Worm (Caenorhabditis elegans) whole organism, L4 larva: Measurements from ENCODE around the gene ZK1320.5.

Experiments used
- F44E2.7 ChIP-seq: fragments of 200-800 bp; sonication (Bioruptor generic); IDR thresholded peaks from 2 replicates; pipeline ENCODE4 v2.1.2; 2022; ENCODE audit warnings: missing genetic modification characterization, missing compliant biosample characterization
- F49E8.2 ChIP-seq: sonication (generic microtip); optimal IDR thresholded peaks from 2 replicates; lab custom pipeline; 2016; ENCODE audit warnings: missing compliant biosample characterization, mild to moderate bottlenecking, missing genetic modification characterization, borderline replicate concordance
- R02D3.7 ChIP-seq: fragments of 150-350 bp; sonication (generic microtip); optimal IDR thresholded peaks from 3 replicates; lab custom pipeline; 2014; ENCODE audit warnings: missing biosample characterization, missing genetic modification characterization
- Y48G9A.11 ChIP-seq: fragments of 200-800 bp; sonication (Bioruptor generic); IDR thresholded peaks from 2 replicates; pipeline ENCODE4 v1.3.6; 2022; ENCODE audit warnings: missing genetic modification reagents, missing genetic modification characterization, missing compliant biosample characterization
- ZK546.5 ChIP-seq, 2 experiments: sonication (generic microtip); optimal IDR thresholded peaks; 2 replicates each; lab custom pipeline; 2017; ENCODE audit warnings: missing biosample characterization in 2 of 2, missing genetic modification characterization in 2 of 2
- aly-2 ChIP-seq: sonication (generic microtip); optimal IDR thresholded peaks from 2 replicates; lab custom pipeline; 2018; ENCODE audit warnings: missing biosample characterization, missing genetic modification characterization
- ama-1 ChIP-seq: fragments of 150-350 bp; optimal IDR thresholded peaks from 2 replicates; lab custom pipeline; 2014; ENCODE audit warnings: inconsistent platforms, mixed read lengths
- attf-4 ChIP-seq: sonication (generic microtip); optimal IDR thresholded peaks from 3 replicates; lab custom pipeline; 2017; ENCODE audit warnings: missing biosample characterization, missing genetic modification characterization
- ceh-44 ChIP-seq: fragments of 200-800 bp; sonication (Bioruptor generic); IDR thresholded peaks from 2 replicates; pipeline ENCODE4 v1.3.6; 2022; ENCODE audit warnings: missing genetic modification reagents, missing genetic modification characterization, missing compliant biosample characterization
- ceh-62 ChIP-seq: sonication (generic microtip); optimal IDR thresholded peaks from 2 replicates; lab custom pipeline; 2017; ENCODE audit warnings: missing biosample characterization, missing genetic modification characterization
- cey-2 ChIP-seq: sonication (generic microtip); optimal IDR thresholded peaks from 3 replicates; lab custom pipeline; 2017; ENCODE audit warnings: missing genetic modification characterization, mild to moderate bottlenecking, missing compliant biosample characterization, antibody characterized with exemption, borderline replicate concordance; ENCODE audit not compliant: insufficient read depth
- ctbp-1 ChIP-seq: fragments of 200-800 bp; sonication (Bioruptor generic); IDR thresholded peaks from 2 replicates; pipeline ENCODE4 v1.3.6; 2022; ENCODE audit warnings: missing genetic modification reagents, missing genetic modification characterization, missing compliant biosample characterization
- daf-16 ChIP-seq, 3 experiments: sonication (generic microtip); optimal IDR thresholded peaks; 2 replicates each; lab custom pipeline; 2016 to 2017; ENCODE audit warnings: missing genetic modification characterization in 3 of 3, missing genetic modification reagents in 3 of 3, mild to moderate bottlenecking in 2 of 3, missing compliant biosample characterization in 2 of 3, missing biosample characterization in 1 of 3, moderate library complexity in 1 of 3
- daf-8 ChIP-seq: fragments of 200-800 bp; sonication (Bioruptor generic); IDR thresholded peaks from 2 replicates; pipeline ENCODE4 v1.3.6; 2022; ENCODE audit warnings: missing genetic modification characterization, missing compliant biosample characterization
- dmd-6 ChIP-seq: fragments of 200-800 bp; sonication (Bioruptor generic); IDR thresholded peaks from 2 replicates; pipeline ENCODE4 v1.3.6; 2022; ENCODE audit warnings: missing genetic modification reagents, missing genetic modification characterization, missing compliant biosample characterization
- dmd-8 ChIP-seq: fragments of 200-800 bp; sonication (Bioruptor generic); IDR thresholded peaks from 2 replicates; pipeline ENCODE4 v1.3.6; 2022; ENCODE audit warnings: missing genetic modification characterization, missing compliant biosample characterization
- dpl-1 ChIP-seq: fragments of 150-350 bp; optimal IDR thresholded peaks from 2 replicates; lab custom pipeline; 2014; ENCODE audit warnings: missing biosample characterization, missing genetic modification reagents, missing genetic modification characterization
- egl-27 ChIP-seq: sonication (generic microtip); optimal IDR thresholded peaks from 3 replicates; lab custom pipeline; 2017; ENCODE audit warnings: missing biosample characterization, missing genetic modification reagents, missing genetic modification characterization
- fkh-10 ChIP-seq: fragments of 150-350 bp; optimal IDR thresholded peaks from 2 replicates; lab custom pipeline; 2014; ENCODE audit warnings: missing biosample characterization, missing genetic modification reagents, missing genetic modification characterization
- fos-1 ChIP-seq: fragments of 150-350 bp; optimal IDR thresholded peaks from 2 replicates; lab custom pipeline; 2014; ENCODE audit warnings: missing biosample characterization, missing genetic modification characterization
- gei-8 ChIP-seq: fragments of 200-800 bp; sonication (Bioruptor generic); optimal IDR thresholded peaks from 2 replicates; lab custom pipeline; 2018; ENCODE audit warnings: mild to moderate bottlenecking, missing genetic modification characterization, missing compliant biosample characterization
- hif-1 ChIP-seq, 2 experiments: sonication (generic microtip); optimal IDR thresholded peaks; 2 replicates each; lab custom pipeline; 2016 to 2017; ENCODE audit warnings: missing compliant biosample characterization in 2 of 2, missing genetic modification characterization in 2 of 2, missing genetic modification reagents in 2 of 2, missing genotype in 2 of 2, mild to moderate bottlenecking in 1 of 2
- jun-1 ChIP-seq: fragments of 150-350 bp; optimal IDR thresholded peaks from 2 replicates; lab custom pipeline; 2014; ENCODE audit warnings: missing biosample characterization, missing genetic modification reagents, missing genetic modification characterization
- lin-1 ChIP-seq: fragments of 200-800 bp; sonication (Bioruptor generic); IDR thresholded peaks from 2 replicates; pipeline ENCODE4 v1.3.6; 2022; ENCODE audit warnings: missing genetic modification reagents, missing genetic modification characterization, missing compliant biosample characterization
- lin-13 ChIP-seq: fragments of 150-350 bp; optimal IDR thresholded peaks from 2 replicates; lab custom pipeline; 2014; ENCODE audit warnings: missing biosample characterization, missing genetic modification reagents, missing genetic modification characterization
- lin-15B ChIP-seq: fragments of 150-350 bp; sonication (generic microtip); optimal IDR thresholded peaks from 3 replicates; lab custom pipeline; 2014; ENCODE audit warnings: missing biosample characterization, missing genetic modification characterization
- lin-39 ChIP-seq: fragments of 150-350 bp; optimal IDR thresholded peaks from 2 replicates; lab custom pipeline; 2014; ENCODE audit warnings: missing biosample characterization, missing genetic modification reagents, missing genetic modification characterization
- lir-3 ChIP-seq: sonication (generic microtip); optimal IDR thresholded peaks from 2 replicates; lab custom pipeline; 2016; ENCODE audit warnings: mild to moderate bottlenecking, missing genetic modification characterization, missing compliant biosample characterization
- madf-9 ChIP-seq: fragments of 200-800 bp; sonication (Bioruptor generic); conservative IDR thresholded peaks from 2 replicates; pipeline ENCODE4 v1.3.6; 2022; ENCODE audit warnings: missing genetic modification reagents, missing genetic modification characterization, missing compliant biosample characterization
- nhr-10 ChIP-seq: fragments of 150-350 bp; optimal IDR thresholded peaks from 2 replicates; lab custom pipeline; 2014; ENCODE audit warnings: missing biosample characterization, missing genetic modification characterization
- nhr-41 ChIP-seq: fragments of 200-800 bp; sonication (Bioruptor generic); IDR thresholded peaks from 2 replicates; pipeline ENCODE4 v1.3.6; 2022; ENCODE audit warnings: missing genetic modification reagents, missing genetic modification characterization, missing compliant biosample characterization
- nhr-42 ChIP-seq: fragments of 200-800 bp; sonication (Bioruptor generic); IDR thresholded peaks from 2 replicates; pipeline ENCODE4 v1.3.6; 2022; ENCODE audit warnings: missing genetic modification characterization, missing compliant biosample characterization
- nhr-48 ChIP-seq: sonication (generic microtip); optimal IDR thresholded peaks from 2 replicates; lab custom pipeline; 2016; ENCODE audit warnings: mild to moderate bottlenecking, missing genetic modification characterization, missing compliant biosample characterization
- nhr-6 ChIP-seq: fragments of 150-350 bp; optimal IDR thresholded peaks from 2 replicates; lab custom pipeline; 2014; ENCODE audit warnings: missing biosample characterization, missing genetic modification characterization
- nhr-76 ChIP-seq: fragments of 150-350 bp; optimal IDR thresholded peaks from 2 replicates; lab custom pipeline; 2014; ENCODE audit warnings: missing biosample characterization, missing genetic modification characterization
- nhr-77 ChIP-seq: fragments of 150-350 bp; optimal IDR thresholded peaks from 2 replicates; lab custom pipeline; 2014; ENCODE audit warnings: missing biosample characterization, missing genetic modification characterization
- pha-4 ChIP-seq, 2 experiments: fragments of 150-350 bp in 1 of 2; fragments of 200-800 bp in 1 of 2; sonication (Bioruptor generic) in 1 of 2; IDR thresholded peaks in 1 of 2; optimal IDR thresholded peaks in 1 of 2; 2 replicates each; pipeline versions ENCODE4 v1.3.6 to Lab custom; 2014 to 2022; ENCODE audit warnings: missing genetic modification characterization in 2 of 2, missing genetic modification reagents in 2 of 2, missing biosample characterization in 1 of 2, missing compliant biosample characterization in 1 of 2
- php-3 ChIP-seq: fragments of 200-800 bp; sonication (Bioruptor generic); IDR thresholded peaks from 2 replicates; pipeline ENCODE4 v1.3.6; 2022; ENCODE audit warnings: missing genetic modification reagents, missing genetic modification characterization, missing compliant biosample characterization
- saeg-2 ChIP-seq: fragments of 200-800 bp; sonication (Bioruptor generic); IDR thresholded peaks from 2 replicates; pipeline ENCODE4 v1.3.6; 2022; ENCODE audit warnings: missing genetic modification reagents, missing genetic modification characterization, missing compliant biosample characterization
- set-16 ChIP-seq: fragments of 200-800 bp; sonication (Bioruptor generic); IDR thresholded peaks from 2 replicates; pipeline ENCODE4 v1.3.6; 2022; ENCODE audit warnings: missing genetic modification reagents, missing genetic modification characterization, missing compliant biosample characterization
- snpc-1.2 ChIP-seq: fragments of 200-800 bp; sonication (Bioruptor generic); IDR thresholded peaks from 2 replicates; pipeline ENCODE4 v1.3.6; 2022; ENCODE audit warnings: missing genetic modification reagents, missing genetic modification characterization, missing compliant biosample characterization
- snpc-4 ChIP-seq: fragments of 150-350 bp; optimal IDR thresholded peaks from 2 replicates; lab custom pipeline; 2014; ENCODE audit warnings: missing biosample characterization, missing genetic modification characterization
- spr-1 ChIP-seq: sonication (generic microtip); optimal IDR thresholded peaks from 2 replicates; lab custom pipeline; 2016; ENCODE audit warnings: mild to moderate bottlenecking, missing genetic modification characterization, missing compliant biosample characterization
- tra-1 ChIP-seq: fragments of 200-800 bp; sonication (Bioruptor generic); IDR thresholded peaks from 2 replicates; pipeline ENCODE4 v1.3.6; 2022; ENCODE audit warnings: missing genetic modification reagents, missing genetic modification characterization, missing compliant biosample characterization
- unc-62 ChIP-seq, 3 experiments: fragments of 150-350 bp in 1 of 3; sonication (generic microtip); optimal IDR thresholded peaks in 2 of 3; peaks in 1 of 3; 1 replicate in 1 of 3; 2 replicates in 2 of 3; lab custom pipeline; 2014 to 2017; ENCODE audit warnings: missing biosample characterization in 3 of 3, missing genetic modification characterization in 3 of 3, missing genetic modification reagents in 3 of 3, missing genotype in 1 of 3
- zfp-3 ChIP-seq: fragments of 200-800 bp; sonication (Bioruptor generic); conservative IDR thresholded peaks from 2 replicates; pipeline ENCODE4 v1.3.6; 2022; ENCODE audit warnings: missing genetic modification reagents, missing genetic modification characterization, missing compliant biosample characterization
- zip-2 ChIP-seq: fragments of 150-350 bp; optimal IDR thresholded peaks from 2 replicates; lab custom pipeline; 2014; ENCODE audit warnings: missing biosample characterization, missing genetic modification characterization
- ztf-7 ChIP-seq: fragments of 150-350 bp; optimal IDR thresholded peaks from 2 replicates; lab custom pipeline; 2014; ENCODE audit warnings: missing biosample characterization, missing genetic modification characterization

The ZK1320.5 gene

ce11 chrII:9617039-9617901, 48.2 kb downstream of the ZK1320.5 start, which contains the start of gene hal-3 (continued):
- TF ChIP-seq lin-1 (GFP tag; lab: Robert Waterston, UW) (no peak; the same call in none of the 2 replicates), R02D3.7 (tag; lab: Kevin White, UChicago) (no peak), lin-15B (no peak), php-3 (GFP tag; lab: Robert Waterston, UW) (no peak), dpl-1 (no peak), ztf-7 (no peak), gei-8 (GFP tag; lab: Kevin White, UChicago) (no peak), snpc-1.2 (GFP tag; lab: Robert Waterston, UW) (no peak), aly-2 (tag; lab: Kevin White, UChicago) (no peak), fos-1 (tag; lab: Kevin White, UChicago) (no peak), nhr-10 (tag; lab: Kevin White, UChicago) (no peak), ceh-62 (tag; lab: Kevin White, UChicago) (no peak), F44E2.7 (GFP tag; lab: Robert Waterston, UW) (no peak), zip-2 (tag; lab: Kevin White, UChicago) (no peak), dmd-6 (no peak; the same call in 1 of the 2 replicates), unc-62 (GFP tag; optimal IDR thresholded peaks at IDR 0.05 in 1 of 2; lab: Kevin White, UChicago) (peak in 1 of 2 experiments; percentile 81), unc-62 (tag; optimal IDR thresholded peaks at IDR 0.05; lab: Kevin White, UChicago) (no peak), hif-1 (tag; optimal IDR thresholded peaks at IDR 0.05; lab: Kevin White, UChicago) (peak in 1 of 2 experiments; percentile 18), set-16 (GFP tag; lab: Robert Waterston, UW) (no peak), ceh-44 (GFP tag; lab: Robert Waterston, UW) (no peak), daf-8 (GFP tag; lab: Robert Waterston, UW) (no peak), nhr-6 (tag; lab: Kevin White, UChicago) (no peak), dmd-8 (GFP tag; lab: Robert Waterston, UW) (0 out of 2 replicates have a peak, but pooled peaks have one; percentile 14), Y48G9A.11 (GFP tag; lab: Robert Waterston, UW) (0 out of 2 replicates have a peak, but pooled peaks have one; percentile 27), lin-13 (no peak), ama-1 (peak; percentile 47), spr-1 (tag; lab: Kevin White, UChicago) (no peak), fkh-10 (no peak), daf-16 (GFP tag; optimal IDR thresholded peaks at IDR 0.05; lab: Kevin White, UChicago) (no peak), daf-16 (tag; optimal IDR thresholded peaks at IDR 0.05; lab: Kevin White, UChicago) (no peak), madf-9 (GFP tag; lab: Robert Waterston, UW) (0 out of 2 replicates have a peak, but pooled peaks have one; percentile 4), saeg-2 (GFP tag; lab: Robert Waterston, UW) (no peak), ZK546.5 (tag; optimal IDR thresholded peaks at IDR 0.05; lab: Kevin White, UChicago) (no peak), pha-4 (GFP tag; IDR thresholded peaks at IDR 0.05; lab: Robert Waterston, UW) (peak; percentile 42), pha-4 (tag; optimal IDR thresholded peaks at IDR 0.05; lab: Kevin White, UChicago) (no peak), zfp-3 (GFP tag; lab: Robert Waterston, UW) (peak; percentile 80), nhr-76 (tag; lab: Kevin White, UChicago) (no peak), nhr-42 (GFP tag; lab: Robert Waterston, UW) (no peak), snpc-4 (tag; lab: Kevin White, UChicago) (no peak), cey-2 (tag; lab: Kevin White, UChicago) (no peak), ctbp-1 (GFP tag; lab: Robert Waterston, UW) (no peak), nhr-48 (tag; lab: Kevin White, UChicago) (no peak), nhr-77 (tag; lab: Kevin White, UChicago) (no peak), nhr-41 (GFP tag; lab: Robert Waterston, UW) (no peak), lir-3 (no peak), lin-39 (tag; lab: Kevin White, UChicago) (no peak), F49E8.2 (no peak), attf-4 (tag; lab: Kevin White, UChicago) (no peak), egl-27 (tag; lab: Kevin White, UChicago) (no peak), tra-1 (no peak), jun-1 (tag; lab: Kevin White, UChicago) (no peak)
